Fruit fly (Drosophila melanogaster): ENCODE results near the gene fzo.

- no peak for TF ChIP-seq CG8478 (optimal IDR thresholded peaks at IDR 0.05)
- no peak for TF ChIP-seq CTCF (optimal IDR thresholded peaks at IDR 0.05)
These were observed 22.7 kb upstream of the fzo start, which contains the start of gene cnc for dm6 chr3R:23226521-23227039.

Measured in S2 (cell line).